Fruit fly (Drosophila melanogaster): ENCODE data around the gene GlcAT-S.

Gene GlcAT-S

DNA sequence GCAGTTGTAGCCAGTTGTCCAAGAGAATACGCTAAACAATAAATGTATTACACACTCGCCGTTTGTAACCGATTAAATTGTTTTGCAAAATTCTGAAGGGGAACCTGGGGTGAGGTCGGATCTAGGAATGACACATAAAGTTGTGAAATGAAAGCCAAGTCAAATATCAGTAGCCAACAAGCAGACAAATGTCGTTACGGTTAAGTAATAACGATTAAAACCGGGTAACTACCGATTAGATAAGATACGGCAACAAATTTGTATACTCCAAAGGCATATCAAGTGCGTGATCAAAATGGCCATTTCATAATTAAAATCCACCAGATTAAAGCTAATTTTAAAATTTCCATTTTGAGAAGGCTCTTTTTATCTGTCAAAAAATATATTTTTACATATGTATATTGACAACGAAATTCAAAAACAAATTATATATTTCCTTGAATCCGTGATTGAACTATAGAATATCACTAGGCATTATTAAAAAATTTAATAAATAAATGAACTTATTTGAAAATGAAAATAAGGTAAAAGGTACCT lies at the start of gene GlcAT-S:
Gene GlcAT-S, plus strand, starts transcription at position 487 of the 537 bp plus-strand sequence.
- TF ChIP-seq Fer1 (GFP tag; optimal IDR thresholded peaks at IDR 0.05) (peak; percentile 4), CG14441 (GFP tag; IDR thresholded peaks at IDR 0.05) (no peak), ranshi (GFP tag; IDR thresholded peaks at IDR 0.05) (no peak), Dref (GFP tag; IDR thresholded peaks at IDR 0.05) (no peak), exex (tag; optimal IDR thresholded peaks at IDR 0.05) (peak; percentile 95), CG31441 (GFP tag; IDR thresholded peaks at IDR 0.05) (no peak), eve (GFP tag; optimal IDR thresholded peaks at IDR 0.05) (peak in 1 of 2 experiments; percentile 57), Vsx1 (GFP tag; optimal IDR thresholded peaks at IDR 0.05) (peak; percentile 6), grau (tag; optimal IDR thresholded peaks at IDR 0.05) (no peak), CG34376 (GFP tag; optimal IDR thresholded peaks at IDR 0.05) (peak; percentile 86), Dad (GFP tag; optimal IDR thresholded peaks at IDR 0.05) (no peak), grn (GFP tag; optimal IDR thresholded peaks at IDR 0.05) (peak; percentile 70), CG3065 (GFP tag; optimal IDR thresholded peaks at IDR 0.05) (no peak), CG2116 (GFP tag; optimal IDR thresholded peaks at IDR 0.05) (no peak), Pdp1 (GFP tag; optimal IDR thresholded peaks at IDR 0.05) (peak in 1 of 2 experiments; percentile 79), mirr (GFP tag; optimal IDR thresholded peaks at IDR 0.05) (peak; percentile 85)

dm6 chr2L:9566656-9567055 lies 49.6 kb upstream of the GlcAT-S start, which contains the start of gene jp:
Gene jp (minus strand): TSS chr2L:9566750.
- 0 out of 2 replicates have a peak, but pooled peaks have one; percentile 23 for TF ChIP-seq CG5953 (GFP tag; IDR thresholded peaks at IDR 0.05)
- peak; percentile 68 for TF ChIP-seq Med (GFP tag)
- no peak for TF ChIP-seq sd (tag; optimal IDR thresholded peaks at IDR 0.05)
- no peak for TF ChIP-seq wek (GFP tag; optimal IDR thresholded peaks at IDR 0.05)
- no peak for TF ChIP-seq Ada2b (GFP tag; IDR thresholded peaks at IDR 0.05)
- no peak for TF ChIP-seq Ptx1 (GFP tag; IDR thresholded peaks at IDR 0.05)
- TF ChIP-seq Trl (optimal IDR thresholded peaks at IDR 0.05) = no peak
- no peak for TF ChIP-seq Trl (GFP tag; optimal IDR thresholded peaks at IDR 0.05)
- no peak for TF ChIP-seq nmo (GFP tag; optimal IDR thresholded peaks at IDR 0.05)
- TF ChIP-seq CHES-1-like (GFP tag; optimal IDR thresholded peaks at IDR 0.05) = no peak
- no peak for TF ChIP-seq CG5245 (GFP tag; optimal IDR thresholded peaks at IDR 0.05)
- TF ChIP-seq z (GFP tag; IDR thresholded peaks at IDR 0.05) = no peak
- TF ChIP-seq CG4854 (GFP tag; optimal IDR thresholded peaks at IDR 0.05) = no peak
- TF ChIP-seq Bgb (GFP tag; IDR thresholded peaks at IDR 0.05; ENCODE audit: partially characterized antibody) = 0 out of 2 replicates have a peak, but pooled peaks have one; percentile 28
- TF ChIP-seq chinmo (GFP tag; IDR thresholded peaks at IDR 0.05; ENCODE audit: partially characterized antibody) = peak; percentile 72; the same call in 1 of the 4 replicates
- TF ChIP-seq stwl (tag; optimal IDR thresholded peaks at IDR 0.05) = no peak
- TF ChIP-seq CG14050 (GFP tag; IDR thresholded peaks at IDR 0.05) = no peak
- no peak for TF ChIP-seq chif (GFP tag; optimal IDR thresholded peaks at IDR 0.05)
- TF ChIP-seq CG12769 (tag; optimal IDR thresholded peaks at IDR 0.05) = no peak
- TF ChIP-seq Deaf1 (tag; optimal IDR thresholded peaks at IDR 0.05) = peak; percentile 96
- TF ChIP-seq Chrac-16 (GFP tag; optimal IDR thresholded peaks at IDR 0.05) = no peak
- TF ChIP-seq onecut (GFP tag; IDR thresholded peaks at IDR 0.05) = peak; percentile 43
- TF ChIP-seq CG16813 (GFP tag; IDR thresholded peaks at IDR 0.05; ENCODE audit: partially characterized antibody) = 0 out of 3 replicates have a peak, but pooled peaks have one; percentile 25
- no peak for TF ChIP-seq Gsc (GFP tag; IDR thresholded peaks at IDR 0.05)
- TF ChIP-seq CG8359 (GFP tag; optimal IDR thresholded peaks at IDR 0.05; ENCODE audit: borderline replicate concordance) = no peak
- TF ChIP-seq CG6854 (GFP tag; optimal IDR thresholded peaks at IDR 0.05) = peak; percentile 3
- no peak for TF ChIP-seq CG12155 (GFP tag; optimal IDR thresholded peaks at IDR 0.05)
- TF ChIP-seq CG4404 (GFP tag; IDR thresholded peaks at IDR 0.05) = no peak
- no peak for TF ChIP-seq Dfd (GFP tag; optimal IDR thresholded peaks at IDR 0.05)
- TF ChIP-seq CG18011 (GFP tag; optimal IDR thresholded peaks at IDR 0.05) = no peak
- TF ChIP-seq gro (GFP tag; optimal IDR thresholded peaks at IDR 0.05) = no peak
- no peak for TF ChIP-seq tin (GFP tag; optimal IDR thresholded peaks at IDR 0.05)
- no peak for TF ChIP-seq CG12219 (GFP tag; optimal IDR thresholded peaks at IDR 0.05)
- TF ChIP-seq CG9932 (GFP tag; IDR thresholded peaks at IDR 0.05) = 0 out of 2 replicates have a peak, but pooled peaks have one; percentile 9
- TF ChIP-seq CG12071 (GFP tag; optimal IDR thresholded peaks at IDR 0.05) = no peak

All from whole organism, embryonic.